Fruit fly (Drosophila melanogaster) S2 (cell line): ENCODE measurements around the gene CG32639.

Experiments used
- CG8478 ChIP-seq: fragments of >200 bp; optimal IDR thresholded peaks from 2 replicates; lab custom pipeline; 2018
- CTCF ChIP-seq, 2 experiments: fragments of >200 bp; optimal IDR thresholded peaks; 2 replicates each; lab custom pipeline; 2018

DNA sequence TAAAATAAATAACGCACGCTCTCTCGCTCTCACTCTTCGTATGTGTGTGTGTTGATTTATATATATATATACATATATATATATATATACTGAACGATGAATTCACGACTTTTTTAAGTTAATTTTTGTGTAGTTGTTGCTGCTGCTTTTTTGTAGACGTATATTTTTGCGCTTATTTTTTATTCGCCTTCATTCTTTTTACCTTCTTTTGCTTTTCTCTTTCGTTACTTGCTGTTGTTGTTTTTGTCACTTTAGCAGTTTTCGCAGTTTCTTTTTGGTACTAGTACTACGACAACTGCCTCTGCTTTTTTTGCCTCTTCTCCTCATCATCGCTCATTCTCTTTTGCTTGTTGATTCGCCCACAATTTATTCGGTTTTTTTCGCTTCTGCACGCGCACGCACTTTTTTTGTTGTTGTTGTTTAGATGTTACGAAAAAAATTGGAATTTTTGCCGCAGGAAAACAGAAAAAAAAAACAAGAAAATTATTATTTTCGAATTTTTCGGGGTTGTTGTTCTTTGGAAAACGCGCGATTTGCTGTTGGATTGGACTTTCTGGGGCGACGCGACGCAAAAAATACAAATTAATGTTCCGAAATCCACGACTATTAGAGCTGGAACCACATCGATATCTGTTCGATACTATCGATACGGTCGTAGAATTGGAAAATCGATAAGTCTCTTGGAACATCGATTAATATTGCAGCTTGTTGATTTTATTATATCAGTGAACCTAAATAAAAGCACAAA lies 48.8 kb upstream of the CG32639 start, which contains the start of the genes HDAC4 and CG15743:
- TF ChIP-seq CG8478 (lab: Kevin White, UChicago) (no peak), CTCF (optimal IDR thresholded peaks at IDR 0.05; lab: Kevin White, UChicago) (no peak)
